Worm (Caenorhabditis elegans) whole organism, late embryonic: ENCODE measurements around the gene lgg-3.

Experiments
- T23F11.4 ChIP-seq: fragments of 200-800 bp; sonication (Bioruptor generic); optimal IDR thresholded peaks from 2 replicates; lab custom pipeline; 2018; ENCODE audit warnings: mild to moderate bottlenecking, missing genetic modification characterization, missing compliant biosample characterization
- ceh-18 ChIP-seq: sonication (generic microtip); optimal IDR thresholded peaks from 2 replicates; lab custom pipeline; 2016; ENCODE audit warnings: missing genetic modification characterization, missing compliant biosample characterization
- dve-1 ChIP-seq: sonication (generic microtip); optimal IDR thresholded peaks from 2 replicates; lab custom pipeline; 2017; ENCODE audit warnings: antibody characterized with exemption, mild to moderate bottlenecking, missing genetic modification characterization, missing compliant biosample characterization
- elt-2 ChIP-seq: sonication (generic microtip); optimal IDR thresholded peaks from 2 replicates; lab custom pipeline; 2016; ENCODE audit warnings: missing genetic modification reagents, missing genetic modification characterization, missing compliant biosample characterization
- fkh-10 ChIP-seq: fragments of 150-350 bp; optimal IDR thresholded peaks from 2 replicates; lab custom pipeline; 2014; ENCODE audit warnings: missing biosample characterization, missing genetic modification reagents, missing genetic modification characterization
- hlh-13 ChIP-seq: fragments of 200-800 bp; sonication (Bioruptor generic); optimal IDR thresholded peaks from 2 replicates; lab custom pipeline; 2018; ENCODE audit warnings: mild to moderate bottlenecking, missing genetic modification characterization, missing compliant biosample characterization
- hlh-30 ChIP-seq: sonication (generic microtip); optimal IDR thresholded peaks from 2 replicates; lab custom pipeline; 2017; ENCODE audit warnings: antibody characterized with exemption, missing genetic modification characterization, missing compliant biosample characterization; ENCODE audit not compliant: insufficient read depth
- madf-2 ChIP-seq: sonication (generic microtip); optimal IDR thresholded peaks from 2 replicates; lab custom pipeline; 2017; ENCODE audit warnings: missing genetic modification characterization, missing compliant biosample characterization
- mec-3 ChIP-seq: sonication (generic microtip); optimal IDR thresholded peaks from 2 replicates; lab custom pipeline; 2016; ENCODE audit warnings: borderline replicate concordance, missing genetic modification characterization, missing compliant biosample characterization
- nhr-232 ChIP-seq: sonication (generic microtip); optimal IDR thresholded peaks from 2 replicates; lab custom pipeline; 2016; ENCODE audit warnings: missing genetic modification characterization, missing compliant biosample characterization
- sox-4 ChIP-seq: sonication (generic microtip); optimal IDR thresholded peaks from 2 replicates; lab custom pipeline; 2017; ENCODE audit warnings: mild to moderate bottlenecking, missing genetic modification characterization, inconsistent platforms, missing compliant biosample characterization

- TF ChIP-seq sox-4 (no peak), T23F11.4 (GFP tag; lab: Kevin White, UChicago) (no peak), madf-2 (tag; lab: Kevin White, UChicago) (no peak), ceh-18 (tag; lab: Kevin White, UChicago) (no peak), mec-3 (no peak), fkh-10 (GFP tag; lab: Kevin White, UChicago) (no peak), nhr-232 (no peak), hlh-30 (tag; lab: Kevin White, UChicago) (no peak), elt-2 (no peak), dve-1 (no peak), hlh-13 (GFP tag; lab: Kevin White, UChicago) (no peak)
Measured at ce11 chrIII:5665278-5665677, 32.5 kb downstream of the lgg-3 start.
